Worm (Caenorhabditis elegans): ENCODE data around the gene cyp-33E2.

ce11 chrIV:8626294-8626693, 14.2 kb downstream of the cyp-33E2 start:
- TF ChIP-seq elt-1 (tag; optimal IDR thresholded peaks at IDR 0.05; ENCODE audit: borderline replicate concordance, insufficient read depth) (no peak), snpc-4 (tag; optimal IDR thresholded peaks at IDR 0.05) (no peak)
